Fruit fly (Drosophila melanogaster) whole organism, wandering third instar larva: ENCODE results near the gene grn.
A peak's percentile ranks its signal among the peaks of the same experiment; 100 is the strongest.

Experiments
- Abd-B ChIP-seq: fragments of >200 bp; optimal IDR thresholded peaks from 2 replicates; lab custom pipeline; 2017; ENCODE audit warnings: missing biosample characterization, missing genetic modification characterization
- CG32264 ChIP-seq: fragments of 200-800 bp; sonication (Bioruptor generic); optimal IDR thresholded peaks from 2 replicates; lab custom pipeline; 2016; ENCODE audit warnings: missing biosample characterization, missing genetic modification characterization
- CG9705 ChIP-seq: fragments of 200-800 bp; sonication (Bioruptor generic); optimal IDR thresholded peaks from 2 replicates; lab custom pipeline; 2018; ENCODE audit warnings: missing biosample characterization, mild to moderate bottlenecking, missing genetic modification characterization
- CrebA ChIP-seq: fragments of 200-800 bp; sonication (Bioruptor generic); optimal IDR thresholded peaks from 2 replicates; lab custom pipeline; 2016; ENCODE audit warnings: missing biosample characterization, mild to moderate bottlenecking, missing genetic modification characterization, borderline replicate concordance
- Dfd ChIP-seq: fragments of >200 bp; optimal IDR thresholded peaks from 2 replicates; lab custom pipeline; 2017; ENCODE audit warnings: missing biosample characterization, missing genetic modification characterization
- GATAd ChIP-seq: sonication (Bioruptor generic); optimal IDR thresholded peaks from 2 replicates; lab custom pipeline; 2016; ENCODE audit warnings: missing biosample characterization, missing genetic modification characterization
- HLH106 ChIP-seq: fragments of 200-800 bp; optimal IDR thresholded peaks from 3 replicates; lab custom pipeline; 2019; ENCODE audit warnings: missing biosample characterization, mild to moderate bottlenecking, missing genetic modification characterization, moderate library complexity
- Hnf4 ChIP-seq: fragments of 200-800 bp; sonication (Bioruptor generic); optimal IDR thresholded peaks from 2 replicates; lab custom pipeline; 2016; ENCODE audit warnings: missing biosample characterization, mild to moderate bottlenecking, missing genetic modification characterization
- Hr83 ChIP-seq: fragments of 200-300 bp; sonication (Bioruptor generic); optimal IDR thresholded peaks from 2 replicates; lab custom pipeline; 2016; ENCODE audit warnings: missing biosample characterization, mild to moderate bottlenecking, missing genetic modification characterization, moderate library complexity; ENCODE audit not compliant: poor library complexity, severe bottlenecking
- Jra ChIP-seq: sonication (Bioruptor generic); optimal IDR thresholded peaks from 2 replicates; lab custom pipeline; 2016; ENCODE audit warnings: missing biosample characterization, missing genetic modification characterization
- Mio ChIP-seq: sonication (Bioruptor generic); optimal IDR thresholded peaks from 2 replicates; lab custom pipeline; 2016; ENCODE audit warnings: missing biosample characterization, missing genetic modification characterization
- OdsH ChIP-seq: fragments of 200-800 bp; sonication (Bioruptor generic); optimal IDR thresholded peaks from 2 replicates; lab custom pipeline; 2016; ENCODE audit warnings: missing biosample characterization, mild to moderate bottlenecking, missing genetic modification characterization
- Rel ChIP-seq, 2 experiments: fragments of 200-800 bp; sonication (Bioruptor generic) in 1 of 2; optimal IDR thresholded peaks; 2 replicates in 1 of 2; 3 replicates in 1 of 2; lab custom pipeline; 2016 to 2019; ENCODE audit warnings: mild to moderate bottlenecking in 2 of 2, missing biosample characterization in 2 of 2, missing genetic modification characterization in 2 of 2, moderate library complexity in 1 of 2
- Sp1 ChIP-seq: fragments of 200-800 bp; sonication (Bioruptor generic); optimal IDR thresholded peaks from 3 replicates; lab custom pipeline; 2019; ENCODE audit warnings: missing biosample characterization, mild to moderate bottlenecking, missing genetic modification characterization, moderate library complexity
- Vsx2 ChIP-seq: fragments of 200-300, 225-300 bp; sonication (Bioruptor generic); optimal IDR thresholded peaks from 2 replicates; lab custom pipeline; 2018; ENCODE audit warnings: missing biosample characterization, missing genetic modification characterization; ENCODE audit not compliant: partially characterized antibody
- br ChIP-seq: fragments of 200-800 bp; sonication (Bioruptor generic); optimal IDR thresholded peaks from 2 replicates; lab custom pipeline; 2016; ENCODE audit warnings: missing biosample characterization, missing genetic modification characterization
- dl ChIP-seq, 2 experiments: fragments of 175-275, 200-275 bp in 1 of 2; fragments of 200-275 bp in 1 of 2; sonication (Bioruptor generic); optimal IDR thresholded peaks; lab custom pipeline; 2018; ENCODE audit warnings: mild to moderate bottlenecking in 2 of 2, missing biosample characterization in 2 of 2, missing genetic modification characterization in 2 of 2, moderate library complexity in 2 of 2; ENCODE audit not compliant: partially characterized antibody in 2 of 2, insufficient read depth in 1 of 2
- dmrt93B ChIP-seq: fragments of 200-800 bp; sonication (Bioruptor generic); optimal IDR thresholded peaks from 2 replicates; lab custom pipeline; 2018; ENCODE audit warnings: missing biosample characterization, mild to moderate bottlenecking, missing genetic modification characterization
- dsf ChIP-seq: sonication (Bioruptor generic); optimal IDR thresholded peaks from 2 replicates; lab custom pipeline; 2016; ENCODE audit warnings: missing biosample characterization, missing genetic modification characterization, borderline replicate concordance
- ey ChIP-seq: fragments of 200-800 bp; sonication (Bioruptor generic); optimal IDR thresholded peaks from 2 replicates; lab custom pipeline; 2016; ENCODE audit warnings: missing biosample characterization, missing genetic modification characterization
- foxo ChIP-seq, 2 experiments: fragments of 200-800 bp; sonication (Bioruptor generic); optimal IDR thresholded peaks; 2 replicates in 1 of 2; 3 replicates in 1 of 2; lab custom pipeline; 2016 to 2017; ENCODE audit warnings: missing biosample characterization in 2 of 2, missing genetic modification characterization in 2 of 2
- fru ChIP-seq: fragments of 200-800 bp; sonication (Bioruptor generic); optimal IDR thresholded peaks from 3 replicates; lab custom pipeline; 2016; ENCODE audit warnings: missing biosample characterization, mild to moderate bottlenecking, missing genetic modification characterization
- h ChIP-seq: fragments of 200-800 bp; sonication (Bioruptor generic); optimal IDR thresholded peaks from 3 replicates; lab custom pipeline; 2016; ENCODE audit warnings: missing biosample characterization, mild to moderate bottlenecking, missing genetic modification characterization
- jim ChIP-seq: fragments of 175-275, 200-325 bp; sonication (Bioruptor generic); optimal IDR thresholded peaks from 2 replicates; lab custom pipeline; 2016; ENCODE audit warnings: missing biosample characterization, mild to moderate bottlenecking, missing genetic modification characterization
- lola ChIP-seq: fragments of >200 bp; optimal IDR thresholded peaks from 2 replicates; lab custom pipeline; 2017; ENCODE audit warnings: missing biosample characterization, missing genetic modification characterization
- psq ChIP-seq: fragments of 200-800 bp; sonication (Bioruptor generic); optimal IDR thresholded peaks from 3 replicates; lab custom pipeline; 2017; ENCODE audit warnings: missing biosample characterization, mild to moderate bottlenecking, missing genetic modification characterization, moderate library complexity
- rgr ChIP-seq: fragments of 200-800 bp; sonication (Bioruptor generic); optimal IDR thresholded peaks from 3 replicates; lab custom pipeline; 2016; ENCODE audit warnings: missing biosample characterization, mild to moderate bottlenecking, missing genetic modification characterization
- sage ChIP-seq: fragments of 200-800 bp; sonication (Bioruptor generic); optimal IDR thresholded peaks from 2 replicates; lab custom pipeline; 2016; ENCODE audit warnings: missing biosample characterization, mild to moderate bottlenecking, missing genetic modification characterization
- sv ChIP-seq: fragments of 200-800 bp; sonication (Bioruptor generic); optimal IDR thresholded peaks from 3 replicates; lab custom pipeline; 2016; ENCODE audit warnings: missing biosample characterization, missing genetic modification characterization
- tai ChIP-seq: sonication (Bioruptor generic); optimal IDR thresholded peaks from 2 replicates; lab custom pipeline; 2016; ENCODE audit warnings: missing biosample characterization, missing genetic modification characterization
- woc ChIP-seq: sonication (Bioruptor generic); optimal IDR thresholded peaks from 2 replicates; lab custom pipeline; 2016; ENCODE audit warnings: missing biosample characterization, mild to moderate bottlenecking, missing genetic modification characterization

grn gene

dm6 chr3R:8207276-8207654, 26.0 kb upstream of the grn start:
- no peak for TF ChIP-seq CG9705 (GFP tag; lab: Kevin White, UChicago)
- no peak for TF ChIP-seq Jra (GFP tag; lab: Kevin White, UChicago)
- TF ChIP-seq Mio (GFP tag; lab: Kevin White, UChicago): no peak
- no peak for TF ChIP-seq sv (GFP tag; lab: Kevin White, UChicago)
- no peak for TF ChIP-seq dmrt93B (GFP tag; lab: Kevin White, UChicago)
- TF ChIP-seq HLH106 (tag; lab: Kevin White, UChicago): no peak
- TF ChIP-seq OdsH: no peak
- TF ChIP-seq CG32264 (GFP tag; lab: Kevin White, UChicago): no peak
- no peak for TF ChIP-seq woc
- no peak for TF ChIP-seq ey (GFP tag; lab: Kevin White, UChicago)
- TF ChIP-seq Hr83: no peak
- no peak for TF ChIP-seq Sp1 (GFP tag; lab: Kevin White, UChicago)
- no peak for TF ChIP-seq br
- TF ChIP-seq Rel (GFP tag; optimal IDR thresholded peaks at IDR 0.05; lab: Kevin White, UChicago): no peak
- no peak for TF ChIP-seq Rel (tag; optimal IDR thresholded peaks at IDR 0.05; lab: Kevin White, UChicago)
- no peak for TF ChIP-seq foxo (GFP tag; optimal IDR thresholded peaks at IDR 0.05; lab: Kevin White, UChicago)
- TF ChIP-seq Vsx2 (GFP tag; lab: Kevin White, UChicago): no peak
- TF ChIP-seq Dfd (GFP tag; lab: Kevin White, UChicago): no peak
- TF ChIP-seq rgr (GFP tag; lab: Kevin White, UChicago): no peak
- no peak for TF ChIP-seq lola

dm6 chr3R:8206628-8207275, 25.5 kb upstream of the grn start:
- TF ChIP-seq GATAd (GFP tag; lab: Kevin White, UChicago) (no peak), tai (GFP tag; lab: Kevin White, UChicago) (no peak), rgr (GFP tag; lab: Kevin White, UChicago) (peak; percentile 52), OdsH (peak; percentile 70), Hnf4 (GFP tag; lab: Kevin White, UChicago) (peak; percentile 27), br (peak; percentile 18), jim (GFP tag; lab: Kevin White, UChicago) (no peak), foxo (GFP tag; optimal IDR thresholded peaks at IDR 0.05; lab: Kevin White, UChicago) (peak in 1 of 2 experiments; percentile 52), HLH106 (tag; lab: Kevin White, UChicago) (peak; percentile 41), ey (GFP tag; lab: Kevin White, UChicago) (peak; percentile 59), h (GFP tag; lab: Kevin White, UChicago) (peak; percentile 71), Sp1 (GFP tag; lab: Kevin White, UChicago) (peak; percentile 31), fru (peak; percentile 60), psq (peak; percentile 49)

dm6 chr3R:8206019-8206418, 24.8 kb upstream of the grn start:
- TF ChIP-seq psq (no peak), Dfd (GFP tag; lab: Kevin White, UChicago) (no peak), dsf (GFP tag; lab: Kevin White, UChicago) (no peak), Abd-B (GFP tag; lab: Kevin White, UChicago) (no peak), dl (GFP tag; optimal IDR thresholded peaks at IDR 0.05; lab: Kevin White, UChicago; ENCODE audit: insufficient read depth in 1 of 2, partially characterized antibody in 2 of 2) (no peak), Sp1 (GFP tag; lab: Kevin White, UChicago) (no peak), Hnf4 (GFP tag; lab: Kevin White, UChicago) (no peak), CG9705 (GFP tag; lab: Kevin White, UChicago) (no peak), GATAd (GFP tag; lab: Kevin White, UChicago) (no peak), CG32264 (GFP tag; lab: Kevin White, UChicago) (no peak), tai (GFP tag; lab: Kevin White, UChicago) (no peak)

- TF ChIP-seq Dfd (GFP tag; lab: Kevin White, UChicago) (no peak), Jra (GFP tag; lab: Kevin White, UChicago) (no peak), foxo (GFP tag; optimal IDR thresholded peaks at IDR 0.05; lab: Kevin White, UChicago) (no peak), Mio (GFP tag; lab: Kevin White, UChicago) (no peak), CrebA (GFP tag; lab: Kevin White, UChicago) (no peak), sage (no peak), CG32264 (GFP tag; lab: Kevin White, UChicago) (no peak)
- TF ChIP-seq, all 38 proteins: peak for 0
Observed at dm6 chr3R:8205292-8205893, 24.1 kb upstream of the grn start.
